Fruit fly (Drosophila melanogaster) whole organism, embryonic: ENCODE results near the gene CG33299.

Source experiments
- Atf6 ChIP-seq: fragments of 200-800 bp; sonication (Bioruptor generic); IDR thresholded peaks from 2 replicates; pipeline ENCODE4 v1.3.6; 2022; ENCODE audit warnings: missing biosample characterization, missing genetic modification characterization
- CG10366 ChIP-seq: fragments of 200-800 bp; sonication (Bioruptor generic); IDR thresholded peaks from 2 replicates; pipeline ENCODE4 v1.3.6; 2022; ENCODE audit warnings: missing biosample characterization, missing genetic modification characterization
- CG10543 ChIP-seq: fragments of 200-800 bp; sonication (Bioruptor generic); optimal IDR thresholded peaks from 3 replicates; lab custom pipeline; 2017; ENCODE audit warnings: missing biosample characterization, mild to moderate bottlenecking, missing genetic modification characterization, moderate library complexity
- CG11560 ChIP-seq: fragments of 200-800 bp; sonication (Bioruptor generic); IDR thresholded peaks from 3 replicates; pipeline ENCODE4 v1.3.6; 2022; ENCODE audit warnings: missing biosample characterization, missing genetic modification characterization
- CG13287 ChIP-seq: fragments of 200-800 bp; sonication (Bioruptor generic); IDR thresholded peaks from 2 replicates; pipeline ENCODE4 v1.3.6; 2022; ENCODE audit warnings: missing biosample characterization, missing genetic modification characterization; ENCODE audit not compliant: partially characterized antibody
- CG14965 ChIP-seq: fragments of 200-800 bp; sonication (Bioruptor generic); optimal IDR thresholded peaks from 2 replicates; lab custom pipeline; 2016; ENCODE audit warnings: missing biosample characterization, missing genetic modification characterization, borderline replicate concordance
- CG15601 ChIP-seq: fragments of 200-800 bp; sonication (Bioruptor generic); optimal IDR thresholded peaks from 3 replicates; lab custom pipeline; 2019; ENCODE audit warnings: missing biosample characterization, mild to moderate bottlenecking, missing genetic modification characterization, moderate library complexity
- CG18619 ChIP-seq: fragments of 200-800 bp; sonication (Bioruptor generic); optimal IDR thresholded peaks from 3 replicates; lab custom pipeline; 2017; ENCODE audit warnings: missing biosample characterization, mild to moderate bottlenecking, missing genetic modification characterization
- CG2678 ChIP-seq: fragments of 200-800 bp; sonication (Bioruptor generic); optimal IDR thresholded peaks from 3 replicates; lab custom pipeline; 2019; ENCODE audit warnings: missing biosample characterization, mild to moderate bottlenecking, missing genetic modification characterization, moderate library complexity
- CG30020 ChIP-seq: fragments of 200-800 bp; optimal IDR thresholded peaks from 2 replicates; lab custom pipeline; 2019; ENCODE audit warnings: missing biosample characterization, mild to moderate bottlenecking, missing genetic modification characterization, moderate library complexity
- CG33557 ChIP-seq: fragments of 200-800 bp; sonication (Bioruptor generic); optimal IDR thresholded peaks from 2 replicates; lab custom pipeline; 2019; ENCODE audit warnings: missing biosample characterization, mild to moderate bottlenecking, missing genetic modification characterization, moderate library complexity
- CG34376 ChIP-seq: fragments of 200-800 bp; sonication (Bioruptor generic); optimal IDR thresholded peaks from 2 replicates; lab custom pipeline; 2018; ENCODE audit warnings: missing biosample characterization, mild to moderate bottlenecking, missing genetic modification characterization
- CG6765 ChIP-seq: fragments of 200-800 bp; sonication (Bioruptor generic); optimal IDR thresholded peaks from 3 replicates; lab custom pipeline; 2017; ENCODE audit warnings: missing biosample characterization, mild to moderate bottlenecking, missing genetic modification characterization
- CkIIα-i1 ChIP-seq: fragments of 200-800 bp; sonication (Bioruptor generic); IDR thresholded peaks from 2 replicates; pipeline ENCODE4 v1.3.6; 2022; ENCODE audit warnings: missing biosample characterization, missing genetic modification characterization
- Dbx ChIP-seq: fragments of 200-800 bp; sonication (Bioruptor generic); IDR thresholded peaks from 3 replicates; pipeline ENCODE4 v1.3.6; 2022; ENCODE audit warnings: missing biosample characterization, missing genetic modification characterization
- Dfd ChIP-seq, 2 experiments: fragments of >200 bp; optimal IDR thresholded peaks; 2 replicates each; lab custom pipeline; 2017; ENCODE audit warnings: missing biosample characterization in 2 of 2, missing genetic modification characterization in 2 of 2
- ERR ChIP-seq: fragments of 200-800 bp; sonication (Bioruptor generic); optimal IDR thresholded peaks from 2 replicates; lab custom pipeline; 2016; ENCODE audit warnings: missing biosample characterization, missing genetic modification characterization
- Fer1 ChIP-seq: fragments of 200-800 bp; sonication (Bioruptor generic); optimal IDR thresholded peaks from 2 replicates; lab custom pipeline; 2017; ENCODE audit warnings: missing biosample characterization, mild to moderate bottlenecking, missing genetic modification characterization
- HmgZ ChIP-seq: fragments of 200-800 bp; sonication (Bioruptor generic); optimal IDR thresholded peaks from 2 replicates; lab custom pipeline; 2018; ENCODE audit warnings: missing biosample characterization, mild to moderate bottlenecking, missing genetic modification characterization
- Hmr ChIP-seq: fragments of 200-800 bp; sonication (Bioruptor generic); optimal IDR thresholded peaks from 3 replicates; lab custom pipeline; 2017; ENCODE audit warnings: mild to moderate bottlenecking, missing biosample characterization, missing genetic modification reagents, missing genetic modification characterization
- Kr ChIP-seq: fragments of 200-800 bp; sonication (Bioruptor generic); optimal IDR thresholded peaks from 2 replicates; lab custom pipeline; 2017; ENCODE audit warnings: missing biosample characterization, mild to moderate bottlenecking, missing genetic modification characterization
- PHDP ChIP-seq: fragments of 200-800 bp; sonication (Bioruptor generic); optimal IDR thresholded peaks from 3 replicates; lab custom pipeline; 2018; ENCODE audit warnings: missing biosample characterization, mild to moderate bottlenecking, missing genetic modification characterization, moderate library complexity
- Tbp ChIP-seq: fragments of >200 bp; optimal IDR thresholded peaks from 2 replicates; lab custom pipeline; 2018; ENCODE audit warnings: missing biosample characterization, missing genetic modification characterization
- Vsx1 ChIP-seq: fragments of 200-800 bp; sonication (Bioruptor generic); optimal IDR thresholded peaks from 2 replicates; lab custom pipeline; 2017; ENCODE audit warnings: missing biosample characterization, mild to moderate bottlenecking, missing genetic modification characterization, missing genetic modification reagents
- ara ChIP-seq: fragments of 200-800 bp; sonication (Bioruptor generic); IDR thresholded peaks from 2 replicates; pipeline ENCODE4 v1.3.6; 2022; ENCODE audit warnings: missing biosample characterization, missing genetic modification characterization
- bsh ChIP-seq, 2 experiments: fragments of 200-800 bp; sonication (Bioruptor generic); optimal IDR thresholded peaks; 2 replicates each; lab custom pipeline; 2017 to 2018; ENCODE audit warnings: mild to moderate bottlenecking in 2 of 2, missing biosample characterization in 2 of 2, missing genetic modification characterization in 2 of 2, moderate library complexity in 1 of 2
- cad ChIP-seq: fragments of >200 bp; optimal IDR thresholded peaks from 2 replicates; lab custom pipeline; 2017; ENCODE audit warnings: missing biosample characterization, missing genetic modification characterization
- chm ChIP-seq: fragments of 200-800 bp; sonication (Bioruptor generic); IDR thresholded peaks from 2 replicates; pipeline ENCODE4 v1.3.6; 2022; ENCODE audit warnings: missing biosample characterization, missing genetic modification characterization
- chn ChIP-seq: fragments of 200-800 bp; sonication (Bioruptor generic); optimal IDR thresholded peaks from 2 replicates; lab custom pipeline; 2016; ENCODE audit warnings: missing biosample characterization, missing genetic modification characterization
- cwo ChIP-seq: fragments of 200-800 bp; sonication (Bioruptor generic); optimal IDR thresholded peaks from 3 replicates; lab custom pipeline; 2017; ENCODE audit warnings: missing biosample characterization, missing genetic modification characterization, mild to moderate bottlenecking, moderate library complexity, missing genetic modification reagents
- dimm ChIP-seq: fragments of 200-800 bp; sonication (Bioruptor generic); IDR thresholded peaks from 2 replicates; pipeline ENCODE4 v1.3.6; 2022; ENCODE audit warnings: missing biosample characterization, missing genetic modification characterization
- dmrt11E ChIP-seq: fragments of 200-800 bp; sonication (Bioruptor generic); optimal IDR thresholded peaks from 3 replicates; lab custom pipeline; 2018; ENCODE audit warnings: missing biosample characterization, mild to moderate bottlenecking, missing genetic modification characterization, moderate library complexity
- esg ChIP-seq: fragments of 200-800 bp; sonication (Bioruptor generic); conservative IDR thresholded peaks from 2 replicates; pipeline ENCODE4 v1.3.6; 2022; ENCODE audit warnings: missing biosample characterization, missing genetic modification characterization
- ftz-f1 ChIP-seq: fragments of 200-800 bp; sonication (Bioruptor generic); optimal IDR thresholded peaks from 2 replicates; lab custom pipeline; 2016; ENCODE audit warnings: missing biosample characterization, missing genetic modification characterization
- gce ChIP-seq: fragments of 200-800 bp; sonication (Bioruptor generic); IDR thresholded peaks from 3 replicates; pipeline ENCODE4 v1.3.6; 2022; ENCODE audit warnings: missing biosample characterization, missing genetic modification characterization
- gem ChIP-seq: fragments of 200-800 bp; sonication (Bioruptor generic); optimal IDR thresholded peaks from 2 replicates; lab custom pipeline; 2019; ENCODE audit warnings: missing biosample characterization, mild to moderate bottlenecking, missing genetic modification characterization, moderate library complexity
- gsb-n ChIP-seq: fragments of 200-800 bp; sonication (Bioruptor generic); optimal IDR thresholded peaks from 3 replicates; lab custom pipeline; 2018; ENCODE audit warnings: missing biosample characterization, mild to moderate bottlenecking, missing genetic modification characterization
- kni ChIP-seq: fragments of 200-800 bp; sonication (Bioruptor generic); optimal IDR thresholded peaks from 3 replicates; lab custom pipeline; 2017; ENCODE audit warnings: mild to moderate bottlenecking, missing biosample characterization, missing genetic modification reagents, missing genetic modification characterization
- lab ChIP-seq: fragments of 200-800 bp; sonication (Bioruptor generic); optimal IDR thresholded peaks from 3 replicates; lab custom pipeline; 2017; ENCODE audit warnings: missing biosample characterization, missing genetic modification characterization, mild to moderate bottlenecking, moderate library complexity, missing genetic modification reagents
- lmd ChIP-seq: fragments of 200-800 bp; sonication (Bioruptor generic); IDR thresholded peaks from 2 replicates; pipeline ENCODE4 v1.3.6; 2022; ENCODE audit warnings: missing biosample characterization, missing genetic modification characterization
- onecut ChIP-seq: fragments of 200-800 bp; sonication (Bioruptor generic); IDR thresholded peaks from 2 replicates; pipeline ENCODE4 v1.3.6; 2022; ENCODE audit warnings: missing biosample characterization, missing genetic modification characterization
- pfk ChIP-seq: fragments of 200-800 bp; sonication (Bioruptor generic); optimal IDR thresholded peaks from 2 replicates; lab custom pipeline; 2018; ENCODE audit warnings: missing biosample characterization, mild to moderate bottlenecking, missing genetic modification characterization, moderate library complexity
- pros ChIP-seq: fragments of 200-800 bp; sonication (Bioruptor generic); optimal IDR thresholded peaks from 3 replicates; lab custom pipeline; 2019; ENCODE audit warnings: missing biosample characterization, mild to moderate bottlenecking, missing genetic modification characterization, moderate library complexity
- psq ChIP-seq: fragments of 200-800 bp; sonication (Bioruptor generic); optimal IDR thresholded peaks from 2 replicates; lab custom pipeline; 2017; ENCODE audit warnings: missing biosample characterization, missing genetic modification characterization
- ro ChIP-seq: fragments of 200-800 bp; sonication (Bioruptor generic); IDR thresholded peaks from 2 replicates; pipeline ENCODE4 v1.3.6; 2022; ENCODE audit warnings: missing biosample characterization, missing genetic modification characterization
- sc ChIP-seq, 3 experiments: fragments of >200 bp in 2 of 3; fragments of 200-800 bp in 1 of 3; sonication (Bioruptor generic) in 1 of 3; optimal IDR thresholded peaks; 2 replicates in 2 of 3; 3 replicates in 1 of 3; lab custom pipeline; 2017; ENCODE audit warnings: mild to moderate bottlenecking in 1 of 3, missing biosample characterization in 1 of 3, missing genetic modification characterization in 1 of 3, missing genetic modification reagents in 1 of 3
- sens ChIP-seq: fragments of 200-800 bp; sonication (Bioruptor generic); peaks from one replicate; lab custom pipeline; 2016; ENCODE audit warnings: missing biosample characterization, missing genetic modification characterization
- twi ChIP-seq: fragments of 200-800 bp; optimal IDR thresholded peaks from 2 replicates; lab custom pipeline; 2019; ENCODE audit warnings: missing biosample characterization, mild to moderate bottlenecking, missing genetic modification characterization, moderate library complexity
- vfl ChIP-seq: fragments of 200-800 bp; sonication (Bioruptor generic); optimal IDR thresholded peaks from 2 replicates; lab custom pipeline; 2016; ENCODE audit warnings: missing biosample characterization, missing genetic modification characterization

The CG33299 gene

dm6 chr2L:9693924-9694610, 37.7 kb downstream of the CG33299 start (continued):
- TF ChIP-seq HmgZ (peak; percentile 4), Vsx1 (GFP tag; lab: Kevin White, UChicago) (peak; percentile 50), kni (GFP tag; lab: Kevin White, UChicago) (no peak), PHDP (peak; percentile 7), CG2678 (tag; lab: Kevin White, UChicago) (peak; percentile 27), CG10543 (GFP tag; lab: Kevin White, UChicago) (peak; percentile 20), ftz-f1 (GFP tag; lab: Kevin White, UChicago) (peak; percentile 28), CG30020 (tag; lab: Kevin White, UChicago) (no peak), twi (tag; lab: Kevin White, UChicago) (peak; percentile 7), CG34376 (GFP tag; lab: Kevin White, UChicago) (peak; percentile 23), ERR (GFP tag; lab: Kevin White, UChicago) (peak; percentile 72), lab (GFP tag; lab: Kevin White, UChicago) (peak; percentile 86), Hmr (GFP tag; lab: Kevin White, UChicago) (peak; percentile 30), onecut (GFP tag; lab: Robert Waterston, UW) (no peak)

dm6 chr2L:9695723-9696122, 39.3 kb downstream of the CG33299 start:
- peak; percentile 76 for TF ChIP-seq sens (GFP tag; lab: Kevin White, UChicago)
- TF ChIP-seq gce (GFP tag; lab: Robert Waterston, UW), result no peak
- no peak for TF ChIP-seq sc (optimal IDR thresholded peaks at IDR 0.05; lab: Kevin White, UChicago)
- TF ChIP-seq sc (GFP tag; optimal IDR thresholded peaks at IDR 0.05; lab: Kevin White, UChicago), result no peak
- TF ChIP-seq dmrt11E (tag; lab: Kevin White, UChicago), result peak; percentile 32
- TF ChIP-seq ro (GFP tag; lab: Robert Waterston, UW), result no peak
- peak; percentile 45 for TF ChIP-seq CG15601 (tag; lab: Kevin White, UChicago)
- no peak for TF ChIP-seq ara (GFP tag; lab: Robert Waterston, UW)
- no peak for TF ChIP-seq CkIIα-i1 (GFP tag; lab: Robert Waterston, UW)
- no peak for TF ChIP-seq CG11560 (tag; lab: Robert Waterston, UW)
- TF ChIP-seq cwo (GFP tag; lab: Kevin White, UChicago), result no peak
- peak in 1 of 2 experiments; percentile 14 for TF ChIP-seq bsh (GFP tag; optimal IDR thresholded peaks at IDR 0.05; lab: Kevin White, UChicago)
- TF ChIP-seq gsb-n (tag; lab: Kevin White, UChicago), result peak; percentile 16
- no peak for TF ChIP-seq CG13287 (GFP tag; lab: Robert Waterston, UW)
- TF ChIP-seq dimm (GFP tag; lab: Robert Waterston, UW), result no peak
- no peak for TF ChIP-seq psq
- no peak for TF ChIP-seq vfl (GFP tag; lab: Kevin White, UChicago)
- no peak for TF ChIP-seq Fer1 (GFP tag; lab: Kevin White, UChicago)
- no peak for TF ChIP-seq CG18619 (GFP tag; lab: Kevin White, UChicago)
- no peak for TF ChIP-seq Dfd (GFP tag; optimal IDR thresholded peaks at IDR 0.05; lab: Kevin White, UChicago)
- TF ChIP-seq pfk (GFP tag; lab: Kevin White, UChicago), result no peak
- peak; percentile 22 for TF ChIP-seq gem (tag; lab: Kevin White, UChicago)
- no peak for TF ChIP-seq CG6765 (GFP tag; lab: Kevin White, UChicago)
- no peak for TF ChIP-seq Tbp (GFP tag; lab: Kevin White, UChicago)
- TF ChIP-seq chn, result no peak
- no peak for TF ChIP-seq CG14965 (GFP tag; lab: Kevin White, UChicago)
- no peak for TF ChIP-seq Kr (GFP tag; lab: Kevin White, UChicago)
- TF ChIP-seq CG10366, result no peak
- TF ChIP-seq Atf6 (GFP tag; lab: Robert Waterston, UW), result no peak
- TF ChIP-seq lmd (GFP tag; lab: Robert Waterston, UW), result no peak
- TF ChIP-seq Dbx, result no peak
- TF ChIP-seq chm, result no peak
- TF ChIP-seq CG33557 (GFP tag; lab: Kevin White, UChicago), result peak; percentile 52
- TF ChIP-seq pros, result no peak
- TF ChIP-seq cad (GFP tag; lab: Kevin White, UChicago), result no peak
- TF ChIP-seq esg (GFP tag; lab: Robert Waterston, UW), result no peak
